Worm (Caenorhabditis elegans) whole organism, midembryonic: ENCODE data around the gene cls-2.
A peak's percentile ranks its signal among the peaks of the same experiment; 100 is the strongest.

Source experiments
- T22C8.4 ChIP-seq: fragments of 200-800 bp; sonication (Bioruptor generic); IDR thresholded peaks from 2 replicates; pipeline ENCODE4 v1.3.6; 2022; ENCODE audit warnings: missing genetic modification characterization, missing compliant biosample characterization
- cog-1 ChIP-seq: sonication (generic microtip); optimal IDR thresholded peaks from 2 replicates; lab custom pipeline; 2016; ENCODE audit warnings: missing genetic modification characterization, missing compliant biosample characterization
- flt-1 ChIP-seq: fragments of 200-800 bp; sonication (Bioruptor generic); IDR thresholded peaks from 2 replicates; pipeline ENCODE4 v1.3.6; 2022; ENCODE audit warnings: missing genetic modification characterization, missing compliant biosample characterization
- klf-2 ChIP-seq: fragments of 200-800 bp; sonication (Bioruptor generic); conservative IDR thresholded peaks from 2 replicates; pipeline ENCODE4 v1.3.6; 2022; ENCODE audit warnings: missing genetic modification reagents, missing genetic modification characterization, missing compliant biosample characterization
- med-1 ChIP-seq: sonication (generic microtip); optimal IDR thresholded peaks from 2 replicates; lab custom pipeline; 2017; ENCODE audit warnings: missing genetic modification characterization, mild to moderate bottlenecking, missing compliant biosample characterization, antibody characterized with exemption, missing genetic modification reagents; ENCODE audit not compliant: insufficient read depth
- ref-1 ChIP-seq: fragments of 200-800 bp; sonication (Bioruptor generic); conservative IDR thresholded peaks from 2 replicates; pipeline ENCODE4 v1.3.6; 2022; ENCODE audit warnings: missing genetic modification reagents, missing genetic modification characterization, missing compliant biosample characterization
- tab-1 ChIP-seq: fragments of 200-800 bp; sonication (Bioruptor generic); IDR thresholded peaks from 2 replicates; pipeline ENCODE4 v1.3.6; 2022; ENCODE audit warnings: missing genetic modification characterization, missing compliant biosample characterization
- ztf-23 ChIP-seq: fragments of 200-800 bp; sonication (Bioruptor generic); IDR thresholded peaks from 2 replicates; pipeline ENCODE4 v1.3.6; 2022; ENCODE audit warnings: missing genetic modification reagents, missing genetic modification characterization, missing compliant biosample characterization
- ztf-29 ChIP-seq: fragments of 200-800 bp; sonication (Bioruptor generic); IDR thresholded peaks from 2 replicates; pipeline ENCODE4 v1.3.6; 2022; ENCODE audit warnings: missing genetic modification reagents, missing genetic modification characterization, missing compliant biosample characterization

Gene cls-2

DNA sequence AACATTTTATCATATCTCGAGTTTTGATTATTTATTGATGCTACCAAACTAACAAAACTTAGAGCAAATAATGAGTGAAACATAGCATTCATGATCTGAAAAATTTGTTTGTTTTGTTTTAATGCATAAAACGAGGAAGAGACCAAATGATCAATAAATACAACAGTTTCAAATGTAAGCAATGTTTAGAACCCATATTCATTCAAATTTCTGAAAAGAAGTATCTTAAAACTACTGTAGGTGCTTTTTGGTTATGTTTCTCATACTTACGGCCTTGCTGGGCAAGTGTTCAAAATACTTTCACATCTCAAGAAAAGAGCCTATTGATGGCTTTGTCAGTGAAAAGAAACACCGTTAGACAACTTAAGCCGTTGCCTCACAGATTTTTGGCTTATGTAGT is 22.9 kb downstream of the cls-2 start, which contains the start of gene F02A9.1:
TSS of gene F02A9.1 (minus strand) at position 101 of the 400 bp plus-strand sequence.
- TF ChIP-seq klf-2 (GFP tag; lab: Robert Waterston, UW) (no peak), tab-1 (no peak), med-1 (GFP tag; lab: Kevin White, UChicago) (no peak), ref-1 (GFP tag; lab: Robert Waterston, UW) (no peak), ztf-29 (GFP tag; lab: Robert Waterston, UW) (no peak), cog-1 (tag; lab: Kevin White, UChicago) (no peak), T22C8.4 (GFP tag; lab: Robert Waterston, UW) (no peak), ztf-23 (GFP tag; lab: Robert Waterston, UW) (no peak), flt-1 (GFP tag; lab: Robert Waterston, UW) (no peak)

DNA sequence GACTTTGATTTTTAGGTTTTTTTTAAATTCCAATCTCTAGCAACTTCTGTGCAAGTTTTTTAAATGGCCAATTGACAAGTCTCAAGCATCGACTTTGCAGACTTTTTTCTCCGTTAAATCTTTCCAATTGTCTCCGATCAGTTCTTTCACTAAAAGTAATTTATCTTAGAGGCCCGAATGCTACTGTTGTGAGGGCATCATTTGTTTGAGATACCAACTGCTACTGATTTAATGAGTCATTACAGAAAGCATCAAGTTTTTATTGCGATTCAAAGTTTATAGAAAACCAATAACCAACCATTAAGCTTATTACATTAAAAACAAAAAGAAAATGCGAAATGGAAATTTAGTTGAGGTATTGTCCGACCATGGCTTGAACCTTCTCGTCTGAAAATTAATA is 25.3 kb downstream of the cls-2 start:
- TF ChIP-seq T22C8.4 (GFP tag; lab: Robert Waterston, UW) (no peak), med-1 (GFP tag; lab: Kevin White, UChicago) (no peak), flt-1 (GFP tag; lab: Robert Waterston, UW) (no peak), cog-1 (tag; lab: Kevin White, UChicago) (no peak), ztf-29 (GFP tag; lab: Robert Waterston, UW) (no peak), tab-1 (no peak), klf-2 (GFP tag; lab: Robert Waterston, UW) (no peak), ztf-23 (GFP tag; lab: Robert Waterston, UW) (no peak), ref-1 (GFP tag; lab: Robert Waterston, UW) (no peak)

DNA sequence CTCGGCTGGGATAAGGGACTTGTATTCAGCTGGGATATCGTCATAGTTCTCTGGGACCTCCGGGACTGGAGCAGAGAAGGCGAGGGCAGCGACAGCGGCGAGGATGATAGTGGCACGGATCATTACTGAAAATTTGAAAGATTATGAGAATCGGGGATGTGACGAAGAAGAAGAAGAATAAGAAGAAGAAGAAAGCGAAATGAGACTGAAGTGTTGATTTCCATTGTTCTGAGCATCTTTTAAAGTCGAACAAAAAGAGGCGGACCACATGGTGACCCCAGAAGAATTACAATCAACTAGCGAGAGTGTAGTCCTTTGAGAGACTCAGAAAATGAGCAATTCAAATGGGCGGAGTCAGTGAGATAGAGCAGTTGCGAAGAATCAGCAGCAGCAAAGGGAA is 26.2 kb downstream of the cls-2 start, which contains the start of gene far-1:
TSS of gene far-1 (minus strand) at position 125 of the 400 bp plus-strand sequence.
- TF ChIP-seq med-1 (GFP tag; lab: Kevin White, UChicago) (no peak), ztf-23 (GFP tag; lab: Robert Waterston, UW) (no peak), cog-1 (tag; lab: Kevin White, UChicago) (no peak), T22C8.4 (GFP tag; lab: Robert Waterston, UW) (no peak), ztf-29 (GFP tag; lab: Robert Waterston, UW) (no peak), tab-1 (no peak), flt-1 (GFP tag; lab: Robert Waterston, UW) (no peak), klf-2 (GFP tag; lab: Robert Waterston, UW) (no peak), ref-1 (GFP tag; lab: Robert Waterston, UW) (no peak)

DNA sequence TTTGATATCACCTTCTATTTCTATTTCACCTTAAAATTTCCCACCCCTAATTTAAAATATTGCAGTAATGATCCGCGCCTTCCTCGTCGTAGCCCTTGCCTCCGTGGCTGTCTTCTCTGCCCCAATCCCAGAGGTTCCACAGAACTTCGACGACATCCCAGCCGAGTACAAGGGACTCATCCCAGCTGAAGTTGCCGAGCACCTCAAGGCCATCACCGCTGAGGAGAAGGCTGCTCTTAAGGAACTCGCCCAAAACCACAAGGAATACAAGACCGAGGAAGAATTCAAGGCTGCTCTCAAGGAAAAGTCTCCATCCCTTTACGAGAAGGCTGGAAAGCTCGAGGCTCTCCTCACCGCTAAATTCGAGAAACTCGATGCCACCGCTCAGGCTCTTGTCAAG is 26.9 kb downstream of the cls-2 start, which contains the start of gene far-2:
TSS of gene far-2 (plus strand) at position 66 of the 400 bp plus-strand sequence.
- no peak for TF ChIP-seq ztf-23 (GFP tag; lab: Robert Waterston, UW)

DNA sequence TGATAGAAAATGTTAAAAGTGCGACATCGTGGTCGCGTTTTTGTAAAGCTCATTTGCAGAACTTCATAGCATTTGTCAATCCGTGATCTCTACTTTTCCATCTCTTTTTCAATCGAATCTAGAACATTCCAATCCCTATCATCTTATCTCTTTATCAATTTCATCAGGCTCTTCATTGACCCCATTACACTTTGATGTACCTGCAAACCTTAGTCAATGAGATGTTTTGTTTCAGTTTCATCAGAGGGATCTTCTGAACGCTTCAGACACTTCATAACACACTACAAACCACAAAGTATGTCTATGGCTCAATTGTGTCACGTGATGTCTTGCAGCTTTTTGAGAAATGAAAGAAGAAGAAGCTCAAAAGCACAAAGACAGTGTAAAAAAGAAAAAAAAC is 28.3 kb downstream of the cls-2 start:
- TF ChIP-seq cog-1 (tag; lab: Kevin White, UChicago) (no peak), ref-1 (GFP tag; lab: Robert Waterston, UW) (no peak), med-1 (GFP tag; lab: Kevin White, UChicago) (no peak), tab-1 (no peak), ztf-29 (GFP tag; lab: Robert Waterston, UW) (no peak), ztf-23 (GFP tag; lab: Robert Waterston, UW) (no peak), T22C8.4 (GFP tag; lab: Robert Waterston, UW) (no peak), flt-1 (GFP tag; lab: Robert Waterston, UW) (no peak), klf-2 (GFP tag; lab: Robert Waterston, UW) (no peak)

DNA sequence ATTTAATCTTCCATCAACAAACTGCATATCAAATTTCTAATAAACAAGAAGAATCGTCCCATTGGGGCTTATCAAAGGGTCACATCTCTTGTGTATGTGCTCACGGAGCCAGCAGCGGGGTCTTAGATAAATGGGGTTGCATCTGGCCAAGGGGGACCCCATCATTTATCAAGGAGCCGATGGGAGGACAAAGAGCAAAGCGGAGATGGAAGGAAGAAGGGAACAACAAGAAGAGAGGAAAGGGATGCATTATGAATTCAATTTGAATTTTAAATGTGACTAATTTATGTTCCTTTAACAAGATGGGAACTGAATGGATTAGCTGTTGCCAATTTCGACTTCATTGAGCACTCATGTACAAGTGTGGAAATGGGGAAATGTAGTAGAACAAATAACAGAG is 29.5 kb downstream of the cls-2 start:
- TF ChIP-seq ztf-23 (GFP tag; lab: Robert Waterston, UW) (0 out of 2 replicates have a peak, but pooled peaks have one; percentile 33), ztf-29 (GFP tag; lab: Robert Waterston, UW) (no peak)

DNA sequence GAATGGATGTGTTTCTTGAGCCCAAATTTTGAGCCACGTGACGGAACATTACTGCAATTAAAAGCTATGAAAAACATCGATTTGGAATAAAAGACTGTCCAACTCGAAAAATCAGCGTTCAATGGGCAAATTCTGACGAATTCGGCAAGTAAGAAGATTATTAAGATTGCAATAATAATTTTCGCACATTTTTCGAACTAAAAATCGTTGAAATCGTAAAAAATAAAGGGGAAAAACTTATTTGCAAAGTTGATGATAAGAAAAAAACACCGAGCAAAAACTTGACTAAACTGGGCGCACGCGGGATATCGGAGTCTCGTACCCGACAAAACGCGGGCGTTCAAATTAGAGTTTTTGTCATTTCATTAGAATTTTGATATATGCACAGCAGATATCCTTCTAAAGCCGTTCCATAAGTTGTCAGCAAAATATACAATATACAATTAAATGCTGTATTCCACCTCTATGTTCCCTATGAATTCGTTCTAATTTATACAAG is 34.5 kb downstream of the cls-2 start, which contains the start of the genes mccc-2 and mrpl-44:
TSS of gene mccc-2 (minus strand) at position 51 of the 499 bp plus-strand sequence.
TSS of gene mrpl-44 (minus strand) at position 51 of the 499 bp plus-strand sequence.
- TF ChIP-seq ref-1 (GFP tag; lab: Robert Waterston, UW) (no peak), cog-1 (tag; lab: Kevin White, UChicago) (no peak), T22C8.4 (GFP tag; lab: Robert Waterston, UW) (no peak), med-1 (GFP tag; lab: Kevin White, UChicago) (no peak), ztf-23 (GFP tag; lab: Robert Waterston, UW) (no peak), flt-1 (GFP tag; lab: Robert Waterston, UW) (no peak), klf-2 (GFP tag; lab: Robert Waterston, UW) (no peak), tab-1 (no peak), ztf-29 (GFP tag; lab: Robert Waterston, UW) (no peak)

DNA sequence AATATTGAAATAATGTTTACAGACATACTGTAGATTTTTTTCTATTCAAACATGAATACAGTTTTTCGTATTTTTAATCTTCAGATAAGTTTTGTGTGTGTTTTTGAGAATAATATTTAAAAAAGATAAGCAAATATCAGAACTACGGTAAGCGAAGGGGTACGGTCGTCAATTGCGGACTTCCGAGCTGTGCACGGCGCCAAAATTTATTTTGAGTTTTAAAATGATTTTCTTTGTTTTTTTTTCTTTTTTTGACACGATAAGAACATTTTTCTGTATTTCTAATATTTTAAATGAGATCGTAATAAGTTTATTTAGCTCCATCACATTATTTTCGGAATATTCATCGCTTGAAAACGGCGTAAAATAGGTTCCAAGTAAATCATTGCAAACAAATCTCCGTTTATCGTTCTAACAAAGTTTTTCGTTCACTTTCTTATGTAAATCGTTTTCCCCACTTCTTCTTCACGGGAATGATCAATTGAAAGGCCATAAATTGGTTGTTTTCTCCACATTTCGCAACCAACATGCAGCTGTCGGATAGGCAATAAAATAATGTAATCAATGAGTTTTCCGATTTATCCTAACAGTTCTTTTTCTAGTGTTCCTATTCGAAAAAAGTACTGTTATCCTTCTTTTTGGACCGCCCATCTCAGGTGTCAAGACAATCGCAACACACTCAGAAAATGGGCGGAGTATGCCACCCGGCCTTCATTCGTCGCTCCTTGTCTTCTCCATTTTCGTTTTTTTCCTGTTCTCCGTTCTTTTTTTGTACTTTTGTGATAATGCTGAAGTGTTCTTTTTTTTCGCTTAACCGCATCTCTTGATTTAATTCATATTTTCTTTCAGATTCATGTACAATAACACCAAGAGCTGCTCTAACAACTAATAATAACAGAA is 36.8 kb downstream of the cls-2 start, which contains the start of gene glp-1:
TSS of gene glp-1 (plus strand) at position 850 of the 900 bp plus-strand sequence.
- no peak for TF ChIP-seq ztf-23 (GFP tag; lab: Robert Waterston, UW)
- TF ChIP-seq ztf-29 (GFP tag; lab: Robert Waterston, UW), result no peak
- no peak for TF ChIP-seq tab-1
- TF ChIP-seq klf-2 (GFP tag; lab: Robert Waterston, UW), result no peak
- no peak for TF ChIP-seq T22C8.4 (GFP tag; lab: Robert Waterston, UW)
- no peak for TF ChIP-seq ref-1 (GFP tag; lab: Robert Waterston, UW)
- no peak for TF ChIP-seq cog-1 (tag; lab: Kevin White, UChicago)

DNA sequence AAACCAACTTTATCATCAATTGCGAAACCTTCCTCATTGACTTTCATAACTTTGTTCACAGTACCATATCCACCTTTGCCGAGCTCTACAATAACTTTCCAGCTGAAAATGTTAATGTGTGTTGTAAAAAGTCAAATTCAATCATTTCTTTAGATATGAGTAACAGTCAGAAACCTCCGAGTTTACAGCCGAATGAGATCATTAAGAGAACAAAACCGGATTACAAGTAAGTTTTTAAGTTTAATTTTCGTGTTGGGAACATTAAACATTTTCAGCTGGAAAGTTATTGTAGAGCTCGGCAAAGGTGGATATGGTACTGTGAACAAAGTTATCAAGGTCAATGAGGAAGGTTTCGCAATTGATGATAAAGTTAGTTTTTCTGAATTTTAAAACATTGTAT is 46.4 kb downstream of the cls-2 start, which contains the start of gene ZK507.1:
TSS of gene ZK507.1 (minus strand) at position 101 of the 400 bp plus-strand sequence.
- no peak for TF ChIP-seq med-1 (GFP tag; lab: Kevin White, UChicago)
- no peak for TF ChIP-seq ztf-23 (GFP tag; lab: Robert Waterston, UW)
- no peak for TF ChIP-seq ztf-29 (GFP tag; lab: Robert Waterston, UW)
- no peak for TF ChIP-seq ref-1 (GFP tag; lab: Robert Waterston, UW)
- TF ChIP-seq klf-2 (GFP tag; lab: Robert Waterston, UW), result no peak
- no peak for TF ChIP-seq flt-1 (GFP tag; lab: Robert Waterston, UW)
- TF ChIP-seq T22C8.4 (GFP tag; lab: Robert Waterston, UW), result no peak
- no peak for TF ChIP-seq cog-1 (tag; lab: Kevin White, UChicago)
- no peak for TF ChIP-seq tab-1
